Fruit fly (Drosophila melanogaster) S2 (cell line): ENCODE measurements around the gene Snx27.

Experiments used
- CG8478 ChIP-seq: fragments of >200 bp; optimal IDR thresholded peaks from 2 replicates; lab custom pipeline; 2018
- CTCF ChIP-seq, 2 experiments: fragments of >200 bp; optimal IDR thresholded peaks; 2 replicates each; lab custom pipeline; 2018

DNA sequence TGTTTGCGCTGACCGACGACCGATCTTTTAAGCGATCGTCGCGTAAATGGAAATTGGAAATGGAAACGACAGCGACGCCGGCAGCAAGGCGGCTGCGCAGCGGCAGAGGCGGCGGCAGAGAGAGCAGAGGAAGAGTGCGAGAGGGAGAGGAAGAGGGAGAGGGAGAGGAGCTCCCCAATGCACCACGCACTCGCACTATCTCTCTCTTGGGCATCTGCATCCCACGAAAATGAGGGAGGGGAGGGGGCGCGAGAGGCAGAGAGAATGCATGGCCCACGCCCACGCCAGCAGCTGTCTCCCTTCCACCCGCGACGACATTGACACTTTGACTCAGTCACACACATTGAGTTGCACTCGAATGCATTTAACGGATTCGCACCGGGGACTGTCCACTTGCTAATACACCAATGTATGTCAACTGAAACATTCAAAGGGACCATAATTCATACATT, 32.9 kb upstream of the Snx27 start, which contains the start of gene CG3097:
- TF ChIP-seq CG8478 (no peak), CTCF (optimal IDR thresholded peaks at IDR 0.05; lab: Kevin White, UChicago) (no peak)
